Fruit fly (Drosophila melanogaster) whole organism, embryonic: ENCODE measurements around the gene His3.3B.

ENCODE experiments used
- B-H1 ChIP-seq: fragments of 200-800 bp; sonication (Bioruptor generic); IDR thresholded peaks from 3 replicates; pipeline ENCODE4 v1.3.6; 2022; ENCODE audit warnings: missing biosample characterization, missing genetic modification characterization
- CG10209 ChIP-seq: fragments of 200-800 bp; sonication (Bioruptor generic); optimal IDR thresholded peaks from 3 replicates; lab custom pipeline; 2017; ENCODE audit warnings: missing biosample characterization, mild to moderate bottlenecking, missing genetic modification characterization, missing genetic modification reagents
- CG10543 ChIP-seq: fragments of 200-800 bp; sonication (Bioruptor generic); optimal IDR thresholded peaks from 3 replicates; lab custom pipeline; 2017; ENCODE audit warnings: missing biosample characterization, mild to moderate bottlenecking, missing genetic modification characterization, moderate library complexity
- CG14667 ChIP-seq: fragments of 200-800 bp; sonication (Bioruptor generic); IDR thresholded peaks from 2 replicates; pipeline ENCODE4 v1.3.6; 2022; ENCODE audit warnings: missing biosample characterization, missing genetic modification characterization
- CG14965 ChIP-seq: fragments of 200-800 bp; sonication (Bioruptor generic); optimal IDR thresholded peaks from 2 replicates; lab custom pipeline; 2016; ENCODE audit warnings: missing biosample characterization, missing genetic modification characterization, borderline replicate concordance
- CG1602 ChIP-seq: fragments of 200-800 bp; sonication (Bioruptor generic); optimal IDR thresholded peaks from 3 replicates; lab custom pipeline; 2016; ENCODE audit warnings: missing biosample characterization, missing genetic modification characterization
- CG18262 ChIP-seq: fragments of 200-800 bp; optimal IDR thresholded peaks from 3 replicates; lab custom pipeline; 2019; ENCODE audit warnings: missing biosample characterization, mild to moderate bottlenecking, missing genetic modification characterization, moderate library complexity
- CG2712 ChIP-seq: fragments of 200-800 bp; optimal IDR thresholded peaks from 3 replicates; lab custom pipeline; 2019; ENCODE audit warnings: missing biosample characterization, mild to moderate bottlenecking, missing genetic modification characterization, moderate library complexity
- CG3847 ChIP-seq: fragments of 200-800 bp; sonication (Bioruptor generic); IDR thresholded peaks from 2 replicates; pipeline ENCODE4 v1.3.6; 2022; ENCODE audit warnings: missing biosample characterization, missing genetic modification characterization
- CG3995 ChIP-seq: fragments of 200-800 bp; sonication (Bioruptor generic); optimal IDR thresholded peaks from 3 replicates; lab custom pipeline; 2016; ENCODE audit warnings: missing biosample characterization, missing genetic modification characterization
- CG5180 ChIP-seq: fragments of 200-800 bp; sonication (Bioruptor generic); optimal IDR thresholded peaks from 3 replicates; lab custom pipeline; 2017; ENCODE audit warnings: missing biosample characterization, missing genetic modification characterization, mild to moderate bottlenecking, moderate library complexity, missing genetic modification reagents
- CG5953 ChIP-seq: fragments of 200-800 bp; sonication (Bioruptor generic); IDR thresholded peaks from 2 replicates; pipeline ENCODE4 v1.3.6; 2022; ENCODE audit warnings: missing biosample characterization, missing genetic modification characterization
- CG6175 ChIP-seq: fragments of 200-800 bp; sonication (Bioruptor generic); IDR thresholded peaks from 3 replicates; pipeline ENCODE4 v1.3.6; 2022; ENCODE audit warnings: missing biosample characterization, missing genetic modification characterization
- CG8924 ChIP-seq: fragments of 200-800 bp; optimal IDR thresholded peaks from 3 replicates; lab custom pipeline; 2019; ENCODE audit warnings: missing biosample characterization, mild to moderate bottlenecking, missing genetic modification characterization, moderate library complexity
- Dfd ChIP-seq, 2 experiments: fragments of >200 bp; optimal IDR thresholded peaks; 2 replicates each; lab custom pipeline; 2017; ENCODE audit warnings: missing biosample characterization in 2 of 2, missing genetic modification characterization in 2 of 2
- E2f1 ChIP-seq: fragments of 200-800 bp; sonication (Bioruptor generic); IDR thresholded peaks from 2 replicates; pipeline ENCODE4 v1.3.6; 2022; ENCODE audit warnings: missing biosample characterization, missing genetic modification characterization
- Eip74EF ChIP-seq, 2 experiments: fragments of 200-800 bp in 1 of 2; fragments of >200 bp in 1 of 2; sonication (Bioruptor generic) in 1 of 2; optimal IDR thresholded peaks; 2 replicates each; lab custom pipeline; 2017 to 2019; ENCODE audit warnings: missing biosample characterization in 2 of 2, missing genetic modification characterization in 2 of 2, mild to moderate bottlenecking in 1 of 2, moderate library complexity in 1 of 2
- Ets97D ChIP-seq: fragments of 200-800 bp; sonication (Bioruptor generic); optimal IDR thresholded peaks from 3 replicates; lab custom pipeline; 2016; ENCODE audit warnings: missing biosample characterization, missing genetic modification characterization
- Med ChIP-seq: fragments of 200-800 bp; sonication (Bioruptor generic); peaks from one replicate; lab custom pipeline; 2016; ENCODE audit warnings: missing biosample characterization, missing genetic modification characterization, mild to moderate bottlenecking, inconsistent platforms, moderate library complexity
- Myb ChIP-seq: fragments of 200-800 bp; sonication (Bioruptor generic); optimal IDR thresholded peaks from 2 replicates; lab custom pipeline; 2016; ENCODE audit warnings: missing biosample characterization, missing genetic modification characterization
- NC2α ChIP-seq: fragments of 200-800 bp; sonication (Bioruptor generic); optimal IDR thresholded peaks from 2 replicates; lab custom pipeline; 2016; ENCODE audit warnings: missing biosample characterization, missing genetic modification characterization
- NK7.1 ChIP-seq: fragments of 200-800 bp; sonication (Bioruptor generic); optimal IDR thresholded peaks from 3 replicates; lab custom pipeline; 2016; ENCODE audit warnings: missing biosample characterization, missing genetic modification characterization
- NfI ChIP-seq: fragments of 200-800 bp; sonication (Bioruptor generic); optimal IDR thresholded peaks from 3 replicates; lab custom pipeline; 2018; ENCODE audit warnings: missing biosample characterization, mild to moderate bottlenecking, missing genetic modification characterization, moderate library complexity
- Ravus ChIP-seq: fragments of 200-800 bp; sonication (Bioruptor generic); IDR thresholded peaks from 2 replicates; pipeline ENCODE4 v1.3.6; 2022; ENCODE audit warnings: missing biosample characterization, missing genetic modification characterization
- Six4 ChIP-seq: fragments of 200-800 bp; sonication (Bioruptor generic); optimal IDR thresholded peaks from 2 replicates; lab custom pipeline; 2016; ENCODE audit warnings: missing biosample characterization, missing genetic modification characterization
- Trl ChIP-seq, 3 experiments: fragments of >200 bp in 2 of 3; fragments of 200-800 bp in 1 of 3; sonication (Bioruptor generic) in 1 of 3; optimal IDR thresholded peaks; 2 replicates in 1 of 3; 3 replicates in 2 of 3; lab custom pipeline; 2016 to 2017; ENCODE audit warnings: missing biosample characterization in 1 of 3, missing genetic modification characterization in 1 of 3
- ato ChIP-seq: fragments of 200-800 bp; sonication (Bioruptor generic); IDR thresholded peaks from 2 replicates; pipeline ENCODE4 v1.3.6; 2022; ENCODE audit warnings: missing biosample characterization, missing genetic modification characterization; ENCODE audit not compliant: partially characterized antibody
- bbx ChIP-seq: fragments of 200-800 bp; sonication (Bioruptor generic); IDR thresholded peaks from 2 replicates; pipeline ENCODE4 v1.3.6; 2022; ENCODE audit warnings: missing biosample characterization, missing genetic modification characterization; ENCODE audit not compliant: partially characterized antibody
- bsh ChIP-seq, 2 experiments: fragments of 200-800 bp; sonication (Bioruptor generic); optimal IDR thresholded peaks; 2 replicates each; lab custom pipeline; 2017 to 2018; ENCODE audit warnings: mild to moderate bottlenecking in 2 of 2, missing biosample characterization in 2 of 2, missing genetic modification characterization in 2 of 2, moderate library complexity in 1 of 2
- cg ChIP-seq: fragments of 200-800 bp; sonication (Bioruptor generic); optimal IDR thresholded peaks from 3 replicates; lab custom pipeline; 2019; ENCODE audit warnings: missing biosample characterization, mild to moderate bottlenecking, missing genetic modification characterization, moderate library complexity
- chinmo ChIP-seq: fragments of 200-800 bp; sonication (Bioruptor generic); IDR thresholded peaks from 4 replicates; pipeline ENCODE4 v1.3.6; 2022; ENCODE audit warnings: missing biosample characterization, missing genetic modification characterization; ENCODE audit not compliant: partially characterized antibody
- crp ChIP-seq, 2 experiments: fragments of 200-800 bp; sonication (Bioruptor generic); optimal IDR thresholded peaks; 2 replicates in 1 of 2; 3 replicates in 1 of 2; lab custom pipeline; 2017; ENCODE audit warnings: missing biosample characterization in 2 of 2, missing genetic modification characterization in 2 of 2, mild to moderate bottlenecking in 1 of 2, moderate library complexity in 1 of 2
- dan ChIP-seq: fragments of 200-800 bp; sonication (Bioruptor generic); IDR thresholded peaks from 2 replicates; pipeline ENCODE4 v1.3.6; 2022; ENCODE audit warnings: missing biosample characterization, missing genetic modification characterization
- dm ChIP-seq: fragments of 200-800 bp; sonication (Bioruptor generic); optimal IDR thresholded peaks from 3 replicates; lab custom pipeline; 2016; ENCODE audit warnings: missing biosample characterization, missing genetic modification characterization
- ewg ChIP-seq: fragments of 200-800 bp; sonication (Bioruptor generic); optimal IDR thresholded peaks from 3 replicates; lab custom pipeline; 2017; ENCODE audit warnings: mild to moderate bottlenecking, missing biosample characterization, missing genetic modification reagents, missing genetic modification characterization
- gfzf ChIP-seq: fragments of 200-800 bp; sonication (Bioruptor generic); optimal IDR thresholded peaks from 2 replicates; lab custom pipeline; 2016; ENCODE audit warnings: missing biosample characterization, mild to moderate bottlenecking, missing genetic modification characterization, moderate library complexity
- inv ChIP-seq: fragments of 200-800 bp; sonication (Bioruptor generic); IDR thresholded peaks from 2 replicates; pipeline ENCODE4 v1.3.6; 2022; ENCODE audit warnings: missing biosample characterization, missing genetic modification characterization; ENCODE audit not compliant: partially characterized antibody
- knrl ChIP-seq: fragments of 200-800 bp; sonication (Bioruptor generic); IDR thresholded peaks from 3 replicates; pipeline ENCODE4 v1.3.6; 2022; ENCODE audit warnings: missing biosample characterization, missing genetic modification characterization; ENCODE audit not compliant: partially characterized antibody
- p53 ChIP-seq: fragments of 200-800 bp; sonication (Bioruptor generic); optimal IDR thresholded peaks from 2 replicates; lab custom pipeline; 2016; ENCODE audit warnings: missing biosample characterization, missing genetic modification characterization
- pan ChIP-seq, 4 experiments: fragments of >200 bp in 3 of 4; fragments of 200-800 bp in 1 of 4; sonication (Bioruptor generic) in 1 of 4; optimal IDR thresholded peaks in 3 of 4; IDR thresholded peaks in 1 of 4; 2 replicates each; pipeline versions ENCODE4 v1.3.6 to Lab custom; 2017 to 2022; ENCODE audit warnings: missing biosample characterization in 2 of 4, missing genetic modification characterization in 2 of 4, mixed read lengths in 1 of 4
- pfk ChIP-seq: fragments of 200-800 bp; sonication (Bioruptor generic); optimal IDR thresholded peaks from 2 replicates; lab custom pipeline; 2018; ENCODE audit warnings: missing biosample characterization, mild to moderate bottlenecking, missing genetic modification characterization, moderate library complexity
- phol ChIP-seq: fragments of 200-800 bp; sonication (Bioruptor generic); optimal IDR thresholded peaks from 3 replicates; lab custom pipeline; 2018; ENCODE audit warnings: missing biosample characterization, mild to moderate bottlenecking, missing genetic modification characterization, moderate library complexity
- prd ChIP-seq, 3 experiments: fragments of >200 bp in 2 of 3; fragments of 200-800 bp in 1 of 3; sonication (Bioruptor generic) in 1 of 3; optimal IDR thresholded peaks in 2 of 3; IDR thresholded peaks in 1 of 3; 2 replicates in 2 of 3; 3 replicates in 1 of 3; pipeline versions ENCODE4 v1.3.6 to Lab custom; 2017 to 2022; ENCODE audit warnings: missing biosample characterization in 1 of 3, missing genetic modification characterization in 1 of 3
- pum ChIP-seq: fragments of 200-800 bp; sonication (Bioruptor generic); optimal IDR thresholded peaks from 2 replicates; lab custom pipeline; 2016; ENCODE audit warnings: missing biosample characterization, missing genetic modification characterization
- sr ChIP-seq: fragments of 200-800 bp; sonication (Bioruptor generic); IDR thresholded peaks from 3 replicates; pipeline ENCODE4 v1.3.6; 2022; ENCODE audit warnings: missing biosample characterization, missing genetic modification characterization
- z ChIP-seq: fragments of 200-800 bp; sonication (Bioruptor generic); IDR thresholded peaks from 3 replicates; pipeline ENCODE4 v1.3.6; 2022; ENCODE audit warnings: missing biosample characterization, missing genetic modification characterization

His3.3B gene

DNA sequence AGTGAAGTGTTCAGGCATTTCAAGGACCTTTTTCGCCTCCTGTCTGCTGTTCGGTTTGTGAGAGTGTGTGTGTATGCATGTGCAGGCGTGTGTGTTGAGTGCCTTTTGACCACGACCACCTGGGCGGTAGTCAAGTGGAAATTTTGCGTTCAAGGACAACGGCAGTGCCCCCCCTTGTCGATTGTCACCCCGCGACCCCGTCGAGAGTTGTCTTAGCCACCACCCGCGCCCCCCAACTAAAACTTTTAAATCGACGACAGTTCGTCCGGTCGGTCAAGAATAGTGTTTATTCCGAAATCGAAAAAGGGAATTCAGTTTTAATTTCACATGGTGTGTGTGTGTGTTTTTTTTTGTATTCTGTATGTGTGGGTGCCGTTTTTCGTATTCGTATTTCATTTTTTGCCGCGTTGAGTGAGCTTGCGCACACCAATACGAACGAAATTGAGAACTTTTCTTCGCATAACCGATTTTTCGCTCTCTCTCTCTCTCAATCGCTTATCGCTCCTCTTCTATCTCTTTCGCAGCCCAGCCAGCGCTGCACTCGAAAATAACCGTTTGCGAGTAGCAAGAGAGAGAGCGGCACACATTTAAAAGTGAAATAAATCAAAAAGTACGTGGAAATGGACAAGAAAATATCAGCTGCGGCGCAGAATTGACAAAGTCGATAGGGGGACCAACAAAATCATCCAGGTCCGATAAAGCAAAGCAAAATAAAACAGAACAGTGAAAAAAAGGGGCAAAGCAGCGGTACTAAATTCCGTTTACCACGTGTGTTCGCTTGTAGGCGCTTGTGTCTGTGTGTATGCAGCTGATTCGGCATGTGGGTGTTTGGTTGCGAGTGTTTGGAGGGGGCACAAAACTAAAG, 7.4 kb upstream of the His3.3B start:
- TF ChIP-seq CG3847 (GFP tag; lab: Robert Waterston, UW) = no peak
- peak; percentile 12 for TF ChIP-seq CG18262 (tag; lab: Kevin White, UChicago)
- no peak for TF ChIP-seq Ets97D
- peak; percentile 82 for TF ChIP-seq cg (GFP tag; lab: Kevin White, UChicago)
- TF ChIP-seq NC2α (GFP tag; lab: Kevin White, UChicago) = no peak
- TF ChIP-seq CG1602 (GFP tag; lab: Kevin White, UChicago) = no peak
- TF ChIP-seq prd (optimal IDR thresholded peaks at IDR 0.05; lab: Kevin White, UChicago) = no peak
- TF ChIP-seq prd (GFP tag; IDR thresholded peaks at IDR 0.05; lab: Robert Waterston, UW) = no peak
- no peak for TF ChIP-seq Six4 (GFP tag; lab: Kevin White, UChicago)
- TF ChIP-seq CG14667 = no peak
- TF ChIP-seq CG2712 = peak; percentile 7
- TF ChIP-seq CG6175 (GFP tag; lab: Robert Waterston, UW) = no peak
- TF ChIP-seq dan = no peak
- no peak for TF ChIP-seq ato (GFP tag; lab: Robert Waterston, UW)
- TF ChIP-seq CG3995 (GFP tag; lab: Kevin White, UChicago) = no peak
- no peak for TF ChIP-seq pum (GFP tag; lab: Kevin White, UChicago)
- peak; percentile 26 for TF ChIP-seq Med
- TF ChIP-seq B-H1 (GFP tag; lab: Robert Waterston, UW) = no peak
- no peak for TF ChIP-seq bbx
- peak; percentile 65; the same call in 2 of the 3 replicates for TF ChIP-seq sr (GFP tag; lab: Robert Waterston, UW)
- TF ChIP-seq CG14965 = no peak
- TF ChIP-seq Trl (optimal IDR thresholded peaks at IDR 0.05; lab: Kevin White, UChicago) = peak; percentile 70 to 90
- TF ChIP-seq Trl (GFP tag; optimal IDR thresholded peaks at IDR 0.05; lab: Kevin White, UChicago) = peak; percentile 30
- no peak for TF ChIP-seq Ravus (GFP tag; lab: Robert Waterston, UW)
- peak; percentile 2 for TF ChIP-seq CG8924
- no peak for TF ChIP-seq p53 (GFP tag; lab: Kevin White, UChicago)
- peak in 1 of 2 experiments; percentile 22 for TF ChIP-seq crp (GFP tag; optimal IDR thresholded peaks at IDR 0.05; lab: Kevin White, UChicago)
- no peak for TF ChIP-seq NfI (GFP tag; lab: Kevin White, UChicago)
- TF ChIP-seq E2f1 = no peak
- peak; percentile 84; the same call in 3 of the 4 replicates for TF ChIP-seq chinmo (GFP tag; lab: Robert Waterston, UW)
- TF ChIP-seq CG10543 = peak; percentile 13
- TF ChIP-seq CG10209 (GFP tag; lab: Kevin White, UChicago) = no peak
- no peak for TF ChIP-seq CG5953
- 0 out of 3 replicates have a peak, but pooled peaks have one; percentile 27 for TF ChIP-seq knrl
- no peak for TF ChIP-seq phol (tag; lab: Kevin White, UChicago)
- no peak for TF ChIP-seq pfk (GFP tag; lab: Kevin White, UChicago)
- TF ChIP-seq CG5180 (GFP tag; lab: Kevin White, UChicago) = peak; percentile 49
- no peak for TF ChIP-seq NK7.1 (GFP tag; lab: Kevin White, UChicago)
- no peak for TF ChIP-seq Dfd (GFP tag; optimal IDR thresholded peaks at IDR 0.05; lab: Kevin White, UChicago)
- no peak for TF ChIP-seq Myb (GFP tag; lab: Kevin White, UChicago)
- peak; percentile 51 for TF ChIP-seq ewg (GFP tag; lab: Kevin White, UChicago)
- peak in 1 of 2 experiments; percentile 43 for TF ChIP-seq Eip74EF (GFP tag; optimal IDR thresholded peaks at IDR 0.05; lab: Kevin White, UChicago)
- no peak for TF ChIP-seq inv (GFP tag; lab: Robert Waterston, UW)
- TF ChIP-seq bsh (GFP tag; optimal IDR thresholded peaks at IDR 0.05; lab: Kevin White, UChicago) = peak in 1 of 2 experiments; percentile 41
- no peak for TF ChIP-seq gfzf (GFP tag; lab: Kevin White, UChicago)
- no peak for TF ChIP-seq pan (optimal IDR thresholded peaks at IDR 0.05; lab: Kevin White, UChicago)
- TF ChIP-seq pan (GFP tag; optimal IDR thresholded peaks at IDR 0.05 in 1 of 2, IDR thresholded peaks at IDR 0.05 in 1 of 2) = no peak
- peak; percentile 74 for TF ChIP-seq dm (GFP tag; lab: Kevin White, UChicago)
- TF ChIP-seq z = peak; percentile 90
